Fruit fly (Drosophila melanogaster) whole organism, embryonic: ENCODE measurements around the gene spg.
A peak's percentile ranks its signal among the peaks of the same experiment; 100 is the strongest.

Experiments used
- Abd-B ChIP-seq: fragments of 200-800 bp; sonication (Bioruptor generic); optimal IDR thresholded peaks from 2 replicates; lab custom pipeline; 2018; ENCODE audit warnings: missing biosample characterization, mild to moderate bottlenecking, missing genetic modification characterization, moderate library complexity
- Ada2b ChIP-seq: fragments of 200-800 bp; sonication (Bioruptor generic); IDR thresholded peaks from 2 replicates; pipeline ENCODE4 v1.3.6; 2022; ENCODE audit warnings: missing biosample characterization, missing genetic modification characterization
- Aef1 ChIP-seq: fragments of 200-800 bp; sonication (Bioruptor generic); IDR thresholded peaks from 3 replicates; pipeline ENCODE4 v1.3.6; 2022; ENCODE audit warnings: missing biosample characterization, missing genetic modification characterization
- Bteb2 ChIP-seq: fragments of 200-800 bp; sonication (Bioruptor generic); optimal IDR thresholded peaks from 2 replicates; lab custom pipeline; 2016; ENCODE audit warnings: missing biosample characterization, missing genetic modification characterization
- CG10147 ChIP-seq: fragments of 200-800 bp; sonication (Bioruptor generic); optimal IDR thresholded peaks from 2 replicates; lab custom pipeline; 2019; ENCODE audit warnings: missing biosample characterization, mild to moderate bottlenecking, missing genetic modification characterization, moderate library complexity
- CG15269 ChIP-seq: fragments of 200-800 bp; sonication (Bioruptor generic); optimal IDR thresholded peaks from 2 replicates; lab custom pipeline; 2018; ENCODE audit warnings: missing biosample characterization, mild to moderate bottlenecking, missing genetic modification characterization, moderate library complexity
- CG16813 ChIP-seq: fragments of 200-800 bp; sonication (Bioruptor generic); IDR thresholded peaks from 3 replicates; pipeline ENCODE4 v1.3.6; 2022; ENCODE audit warnings: missing biosample characterization, missing genetic modification characterization; ENCODE audit not compliant: partially characterized antibody
- CG17829 ChIP-seq: fragments of 200-800 bp; optimal IDR thresholded peaks from 2 replicates; lab custom pipeline; 2019; ENCODE audit warnings: missing biosample characterization, mild to moderate bottlenecking, missing genetic modification characterization, moderate library complexity
- CG34224 ChIP-seq: fragments of 200-800 bp; sonication (Bioruptor generic); IDR thresholded peaks from 3 replicates; pipeline ENCODE4 v1.3.6; 2022; ENCODE audit warnings: missing biosample characterization, missing genetic modification characterization; ENCODE audit not compliant: partially characterized antibody
- CG4730 ChIP-seq: fragments of 200-800 bp; sonication (Bioruptor generic); IDR thresholded peaks from 2 replicates; pipeline ENCODE4 v1.3.6; 2022; ENCODE audit warnings: missing biosample characterization, missing genetic modification characterization
- CG7372 ChIP-seq: fragments of 200-800 bp; sonication (Bioruptor generic); IDR thresholded peaks from 2 replicates; pipeline ENCODE4 v1.3.6; 2022; ENCODE audit warnings: missing biosample characterization, missing genetic modification characterization
- Dll ChIP-seq: fragments of 200-800 bp; sonication (Bioruptor generic); IDR thresholded peaks from 4 replicates; pipeline ENCODE4 v1.3.6; 2022; ENCODE audit warnings: missing biosample characterization, missing genetic modification characterization; ENCODE audit not compliant: partially characterized antibody
- Dref ChIP-seq: fragments of 200-800 bp; sonication (Bioruptor generic); IDR thresholded peaks from 2 replicates; pipeline ENCODE4 v1.3.6; 2022; ENCODE audit warnings: missing biosample characterization, missing genetic modification characterization
- E2f2 ChIP-seq: fragments of 200-800 bp; sonication (Bioruptor generic); IDR thresholded peaks from 2 replicates; pipeline ENCODE4 v1.3.6; 2022; ENCODE audit warnings: missing biosample characterization, missing genetic modification characterization
- H15 ChIP-seq: fragments of 200-800 bp; sonication (Bioruptor generic); IDR thresholded peaks from 3 replicates; pipeline ENCODE4 v1.3.6; 2022; ENCODE audit warnings: missing biosample characterization, missing genetic modification characterization
- MESR4 ChIP-seq: fragments of 200-800 bp; sonication (Bioruptor generic); optimal IDR thresholded peaks from 2 replicates; lab custom pipeline; 2018; ENCODE audit warnings: missing biosample characterization, mild to moderate bottlenecking, missing genetic modification characterization, moderate library complexity
- Oli ChIP-seq: fragments of 200-800 bp; sonication (Bioruptor generic); optimal IDR thresholded peaks from 2 replicates; lab custom pipeline; 2018; ENCODE audit warnings: missing biosample characterization, mild to moderate bottlenecking, missing genetic modification characterization, moderate library complexity
- Opbp ChIP-seq: fragments of 200-800 bp; sonication (Bioruptor generic); IDR thresholded peaks from 3 replicates; pipeline ENCODE4 v1.3.6; 2022; ENCODE audit warnings: missing biosample characterization, missing genetic modification characterization; ENCODE audit not compliant: partially characterized antibody
- Optix ChIP-seq: fragments of 200-800 bp; sonication (Bioruptor generic); IDR thresholded peaks from 3 replicates; pipeline ENCODE4 v1.3.6; 2022; ENCODE audit warnings: missing biosample characterization, missing genetic modification characterization
- Pdp1 ChIP-seq, 2 experiments: fragments of 200-800 bp; sonication (Bioruptor generic); optimal IDR thresholded peaks; 3 replicates each; lab custom pipeline; 2016; ENCODE audit warnings: missing biosample characterization in 2 of 2, missing genetic modification characterization in 2 of 2, mild to moderate bottlenecking in 1 of 2, moderate library complexity in 1 of 2
- Sry-β ChIP-seq: fragments of 200-800 bp; sonication (Bioruptor generic); optimal IDR thresholded peaks from 2 replicates; lab custom pipeline; 2018; ENCODE audit warnings: missing biosample characterization, mild to moderate bottlenecking, missing genetic modification characterization, moderate library complexity
- Vsx1 ChIP-seq: fragments of 200-800 bp; sonication (Bioruptor generic); optimal IDR thresholded peaks from 2 replicates; lab custom pipeline; 2017; ENCODE audit warnings: missing biosample characterization, mild to moderate bottlenecking, missing genetic modification characterization, missing genetic modification reagents
- Xrp1 ChIP-seq: fragments of 200-800 bp; sonication (Bioruptor generic); IDR thresholded peaks from 2 replicates; pipeline ENCODE4 v1.3.6; 2022; ENCODE audit warnings: missing biosample characterization, missing genetic modification characterization
- YL-1 ChIP-seq: fragments of 200-800 bp; sonication (Bioruptor generic); optimal IDR thresholded peaks from 3 replicates; lab custom pipeline; 2017; ENCODE audit warnings: missing biosample characterization, mild to moderate bottlenecking, missing genetic modification characterization
- bbx ChIP-seq: fragments of 200-800 bp; sonication (Bioruptor generic); IDR thresholded peaks from 2 replicates; pipeline ENCODE4 v1.3.6; 2022; ENCODE audit warnings: missing biosample characterization, missing genetic modification characterization; ENCODE audit not compliant: partially characterized antibody
- bigmax ChIP-seq: fragments of 200-800 bp; sonication (Bioruptor generic); optimal IDR thresholded peaks from 2 replicates; lab custom pipeline; 2018; ENCODE audit warnings: missing biosample characterization, mild to moderate bottlenecking, missing genetic modification characterization
- br ChIP-seq: fragments of >200 bp; optimal IDR thresholded peaks from 2 replicates; lab custom pipeline; 2017
- btn ChIP-seq: fragments of 200-800 bp; sonication (Bioruptor generic); optimal IDR thresholded peaks from 2 replicates; lab custom pipeline; 2016; ENCODE audit warnings: missing biosample characterization, missing genetic modification characterization
- da ChIP-seq: fragments of 200-800 bp; sonication (Bioruptor generic); optimal IDR thresholded peaks from 2 replicates; lab custom pipeline; 2016; ENCODE audit warnings: missing biosample characterization, missing genetic modification characterization
- dm ChIP-seq: fragments of 200-800 bp; sonication (Bioruptor generic); optimal IDR thresholded peaks from 3 replicates; lab custom pipeline; 2016; ENCODE audit warnings: missing biosample characterization, missing genetic modification characterization
- gcm ChIP-seq: fragments of 200-800 bp; sonication (Bioruptor generic); optimal IDR thresholded peaks from 2 replicates; lab custom pipeline; 2019; ENCODE audit warnings: missing biosample characterization, mild to moderate bottlenecking, missing genetic modification characterization, moderate library complexity
- grn ChIP-seq: fragments of 200-800 bp; sonication (Bioruptor generic); optimal IDR thresholded peaks from 3 replicates; lab custom pipeline; 2017; ENCODE audit warnings: missing biosample characterization, missing genetic modification characterization
- gro ChIP-seq: fragments of 200-800 bp; sonication (Bioruptor generic); optimal IDR thresholded peaks from 2 replicates; lab custom pipeline; 2016; ENCODE audit warnings: missing biosample characterization, missing genetic modification characterization
- gsb-n ChIP-seq: fragments of 200-800 bp; sonication (Bioruptor generic); optimal IDR thresholded peaks from 3 replicates; lab custom pipeline; 2018; ENCODE audit warnings: missing biosample characterization, mild to moderate bottlenecking, missing genetic modification characterization
- ham ChIP-seq: fragments of 200-800 bp; sonication (Bioruptor generic); IDR thresholded peaks from 2 replicates; pipeline ENCODE4 v1.3.6; 2022; ENCODE audit warnings: missing biosample characterization, missing genetic modification characterization
- jing ChIP-seq: fragments of 200-800 bp; sonication (Bioruptor generic); optimal IDR thresholded peaks from 2 replicates; lab custom pipeline; 2018; ENCODE audit warnings: missing biosample characterization, mild to moderate bottlenecking, missing genetic modification characterization
- jumu ChIP-seq: fragments of 200-800 bp; sonication (Bioruptor generic); optimal IDR thresholded peaks from 3 replicates; lab custom pipeline; 2016; ENCODE audit warnings: missing biosample characterization, missing genetic modification characterization
- lab ChIP-seq: fragments of 200-800 bp; sonication (Bioruptor generic); optimal IDR thresholded peaks from 3 replicates; lab custom pipeline; 2017; ENCODE audit warnings: missing biosample characterization, missing genetic modification characterization, mild to moderate bottlenecking, moderate library complexity, missing genetic modification reagents
- lmd ChIP-seq: fragments of 200-800 bp; sonication (Bioruptor generic); IDR thresholded peaks from 2 replicates; pipeline ENCODE4 v1.3.6; 2022; ENCODE audit warnings: missing biosample characterization, missing genetic modification characterization
- maf-S ChIP-seq: fragments of 200-800 bp; sonication (Bioruptor generic); optimal IDR thresholded peaks from 2 replicates; lab custom pipeline; 2016; ENCODE audit warnings: missing biosample characterization, missing genetic modification characterization
- mirr ChIP-seq: fragments of 200-800 bp; sonication (Bioruptor generic); optimal IDR thresholded peaks from 3 replicates; lab custom pipeline; 2018; ENCODE audit warnings: missing biosample characterization, mild to moderate bottlenecking, missing genetic modification characterization
- nerfin-2 ChIP-seq: fragments of 200-800 bp; sonication (Bioruptor generic); IDR thresholded peaks from 2 replicates; pipeline ENCODE4 v1.3.6; 2022; ENCODE audit warnings: missing biosample characterization, missing genetic modification characterization; ENCODE audit not compliant: partially characterized antibody
- schlank ChIP-seq: fragments of 200-800 bp; sonication (Bioruptor generic); optimal IDR thresholded peaks from 2 replicates; lab custom pipeline; 2018; ENCODE audit warnings: missing biosample characterization, mild to moderate bottlenecking, missing genetic modification characterization
- sug ChIP-seq: fragments of 200-800 bp; optimal IDR thresholded peaks from 2 replicates; lab custom pipeline; 2019; ENCODE audit warnings: missing biosample characterization, mild to moderate bottlenecking, missing genetic modification characterization, moderate library complexity
- trh ChIP-seq: fragments of 200-800 bp; sonication (Bioruptor generic); optimal IDR thresholded peaks from 2 replicates; lab custom pipeline; 2016; ENCODE audit warnings: missing biosample characterization, missing genetic modification characterization
- vnd ChIP-seq: fragments of 200-800 bp; sonication (Bioruptor generic); IDR thresholded peaks from 3 replicates; pipeline ENCODE4 v1.3.6; 2022; ENCODE audit warnings: missing biosample characterization, missing genetic modification characterization; ENCODE audit not compliant: partially characterized antibody
- yki ChIP-seq: fragments of >200 bp; optimal IDR thresholded peaks from 3 replicates; lab custom pipeline; 2018

spg gene

DNA sequence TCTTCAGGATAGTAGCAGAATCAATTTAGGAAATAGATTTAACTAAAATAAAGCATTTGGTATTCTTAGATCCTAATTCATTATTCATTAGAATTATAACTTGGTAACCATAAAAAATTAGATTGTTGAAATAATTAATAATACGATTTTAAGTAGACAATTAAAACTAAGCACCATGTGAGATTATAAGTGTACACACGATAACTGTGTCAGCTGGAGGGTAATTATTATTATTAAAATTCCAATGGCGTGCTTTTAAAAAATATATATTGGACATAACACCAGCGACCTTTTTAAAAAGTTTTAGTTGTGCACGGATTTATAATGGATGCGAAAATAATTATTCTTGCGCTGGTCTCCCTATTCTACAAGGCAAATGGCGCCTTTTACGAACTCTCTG, 38.7 kb upstream of the spg start, which contains the start of gene CheB98a:
CheB98a (plus strand) TSS at position 301 of the 400 bp plus-strand sequence.
- no peak for TF ChIP-seq Oli (tag; lab: Kevin White, UChicago)
- no peak for TF ChIP-seq Optix (GFP tag; lab: Robert Waterston, UW)
- no peak for TF ChIP-seq MESR4 (GFP tag; lab: Kevin White, UChicago)
- TF ChIP-seq CG4730 (GFP tag; lab: Robert Waterston, UW) = no peak
- no peak for TF ChIP-seq CG17829 (tag; lab: Kevin White, UChicago)
- no peak for TF ChIP-seq Abd-B (GFP tag; lab: Kevin White, UChicago)
- no peak for TF ChIP-seq Aef1
- TF ChIP-seq Bteb2 (GFP tag; lab: Kevin White, UChicago) = no peak
- TF ChIP-seq lab (GFP tag; lab: Kevin White, UChicago) = no peak
- TF ChIP-seq Ada2b (GFP tag; lab: Robert Waterston, UW) = no peak
- no peak for TF ChIP-seq mirr (GFP tag; lab: Kevin White, UChicago)
- no peak for TF ChIP-seq maf-S (GFP tag; lab: Kevin White, UChicago)
- TF ChIP-seq trh (GFP tag; lab: Kevin White, UChicago) = no peak
- no peak for TF ChIP-seq yki (lab: Kevin White, UChicago)
- TF ChIP-seq CG34224 (GFP tag; lab: Robert Waterston, UW) = no peak

DNA sequence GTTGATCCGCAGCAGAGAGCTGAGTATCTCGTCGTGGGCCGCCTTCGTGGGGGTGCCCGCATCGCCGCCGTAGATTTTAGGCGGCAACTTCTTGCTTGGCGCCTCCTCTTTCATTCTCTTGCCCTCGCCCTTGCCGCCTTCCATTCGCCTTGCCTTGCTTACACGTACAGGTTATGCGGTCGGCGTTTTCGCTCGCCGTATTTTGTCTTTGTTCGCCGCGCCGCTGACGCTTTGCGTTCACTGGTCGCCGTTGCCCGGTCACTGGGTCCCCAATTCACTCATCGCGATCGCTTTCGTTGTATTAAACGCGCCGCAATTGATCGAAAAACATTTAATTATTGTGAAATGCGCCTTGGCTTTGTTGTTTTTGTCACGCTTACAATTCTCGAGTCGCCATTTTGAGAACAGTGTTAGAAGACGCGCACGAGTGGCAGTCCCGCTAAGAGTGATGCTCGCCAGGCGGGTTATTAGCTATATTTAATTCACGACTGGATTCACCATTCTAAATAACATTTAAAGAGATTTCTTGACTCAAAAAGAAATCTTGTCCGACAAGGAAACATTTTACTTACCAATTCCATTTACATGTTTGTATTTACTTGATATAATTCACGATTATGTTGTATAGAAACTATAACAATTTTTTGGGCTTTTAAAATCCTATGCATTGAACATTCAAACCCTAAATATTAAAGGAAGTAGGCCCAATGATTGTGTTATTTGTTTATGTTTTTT, 34.0 kb upstream of the spg start, which contains the start of gene wdn:
wdn (minus strand) TSS at position 396 of the 735 bp plus-strand sequence.
- TF ChIP-seq dm (GFP tag; lab: Kevin White, UChicago) (peak; percentile 63), nerfin-2 (GFP tag; lab: Robert Waterston, UW) (no peak), Opbp (GFP tag; lab: Robert Waterston, UW) (0 out of 3 replicates have a peak, but pooled peaks have one; percentile 8), da (GFP tag; lab: Kevin White, UChicago) (no peak), sug (tag; lab: Kevin White, UChicago) (peak; percentile 34), E2f2 (GFP tag; lab: Robert Waterston, UW) (peak; percentile 35; the same call in 1 of the 2 replicates), Oli (tag; lab: Kevin White, UChicago) (peak; percentile 10), grn (GFP tag; lab: Kevin White, UChicago) (no peak), CG15269 (tag; lab: Kevin White, UChicago) (no peak), Xrp1 (GFP tag; lab: Robert Waterston, UW) (no peak), br (lab: Kevin White, UChicago) (no peak), CG16813 (0 out of 3 replicates have a peak, but pooled peaks have one; percentile 28), Dll (GFP tag; lab: Robert Waterston, UW) (0 out of 4 replicates have a peak, but pooled peaks have one; percentile 22), btn (GFP tag; lab: Kevin White, UChicago) (no peak), Vsx1 (GFP tag; lab: Kevin White, UChicago) (no peak), jumu (peak; percentile 3), yki (lab: Kevin White, UChicago) (no peak), gro (GFP tag; lab: Kevin White, UChicago) (no peak), CG17829 (tag; lab: Kevin White, UChicago) (no peak), Dref (GFP tag; lab: Robert Waterston, UW) (peak; percentile 46), CG10147 (GFP tag; lab: Kevin White, UChicago) (peak; percentile 6), CG7372 (no peak), ham (GFP tag; lab: Robert Waterston, UW) (no peak), schlank (no peak), H15 (GFP tag; lab: Robert Waterston, UW) (no peak), gcm (peak; percentile 49), bigmax (GFP tag; lab: Kevin White, UChicago) (peak; percentile 91), Pdp1 (GFP tag; optimal IDR thresholded peaks at IDR 0.05; lab: Kevin White, UChicago) (peak in 1 of 2 experiments; percentile 38), bbx (GFP tag; lab: Robert Waterston, UW) (no peak), Sry-β (GFP tag; lab: Kevin White, UChicago) (peak; percentile 93), lmd (GFP tag; lab: Robert Waterston, UW) (peak; percentile 11; the same call in 1 of the 2 replicates), jing (GFP tag; lab: Kevin White, UChicago) (no peak), YL-1 (GFP tag; lab: Kevin White, UChicago) (peak; percentile 87), vnd (GFP tag; lab: Robert Waterston, UW) (no peak), gsb-n (tag; lab: Kevin White, UChicago) (peak; percentile 63)
